Fruit fly (Drosophila melanogaster) whole organism, embryonic: ENCODE results near the gene ddbt.

Source experiments
- B-H1 ChIP-seq: fragments of 200-800 bp; sonication (Bioruptor generic); IDR thresholded peaks from 3 replicates; pipeline ENCODE4 v1.3.6; 2022; ENCODE audit warnings: missing biosample characterization, missing genetic modification characterization
- CG10431 ChIP-seq: fragments of 200-800 bp; sonication (Bioruptor generic); optimal IDR thresholded peaks from 3 replicates; lab custom pipeline; 2018; ENCODE audit warnings: missing biosample characterization, mild to moderate bottlenecking, missing genetic modification characterization
- CG11085 ChIP-seq: fragments of 200-800 bp; sonication (Bioruptor generic); IDR thresholded peaks from 2 replicates; pipeline ENCODE4 v1.3.6; 2022; ENCODE audit warnings: missing biosample characterization, missing genetic modification characterization
- CG11695 ChIP-seq: fragments of 200-800 bp; sonication (Bioruptor generic); IDR thresholded peaks from 3 replicates; pipeline ENCODE4 v1.3.6; 2022; ENCODE audit warnings: missing biosample characterization, missing genetic modification characterization
- CG12155 ChIP-seq: fragments of 200-800 bp; sonication (Bioruptor generic); optimal IDR thresholded peaks from 3 replicates; lab custom pipeline; 2016; ENCODE audit warnings: missing biosample characterization, missing genetic modification characterization
- CG14860 ChIP-seq: fragments of 200-800 bp; sonication (Bioruptor generic); IDR thresholded peaks from 3 replicates; pipeline ENCODE4 v1.3.6; 2022; ENCODE audit warnings: missing biosample characterization, missing genetic modification characterization; ENCODE audit not compliant: partially characterized antibody
- CG17328 ChIP-seq: fragments of 200-800 bp; sonication (Bioruptor generic); IDR thresholded peaks from 2 replicates; pipeline ENCODE4 v1.3.6; 2022; ENCODE audit warnings: missing biosample characterization, missing genetic modification characterization
- CG17612 ChIP-seq: fragments of 200-800 bp; sonication (Bioruptor generic); IDR thresholded peaks from 2 replicates; pipeline ENCODE4 v1.3.6; 2022; ENCODE audit warnings: missing biosample characterization, missing genetic modification characterization
- CG2116 ChIP-seq: fragments of 200-800 bp; sonication (Bioruptor generic); optimal IDR thresholded peaks from 3 replicates; lab custom pipeline; 2018; ENCODE audit warnings: missing biosample characterization, mild to moderate bottlenecking, missing genetic modification characterization
- CG31224 ChIP-seq: fragments of 200-800 bp; sonication (Bioruptor generic); IDR thresholded peaks from 2 replicates; pipeline ENCODE4 v1.3.6; 2022; ENCODE audit warnings: missing biosample characterization, missing genetic modification characterization
- CG3407 ChIP-seq: fragments of 200-800 bp; sonication (Bioruptor generic); optimal IDR thresholded peaks from 2 replicates; lab custom pipeline; 2018; ENCODE audit warnings: missing biosample characterization, mild to moderate bottlenecking, missing genetic modification characterization
- CG6175 ChIP-seq: fragments of 200-800 bp; sonication (Bioruptor generic); IDR thresholded peaks from 3 replicates; pipeline ENCODE4 v1.3.6; 2022; ENCODE audit warnings: missing biosample characterization, missing genetic modification characterization
- CG7372 ChIP-seq: fragments of 200-800 bp; sonication (Bioruptor generic); IDR thresholded peaks from 2 replicates; pipeline ENCODE4 v1.3.6; 2022; ENCODE audit warnings: missing biosample characterization, missing genetic modification characterization
- CG8765 ChIP-seq: fragments of 200-800 bp; sonication (Bioruptor generic); IDR thresholded peaks from 2 replicates; pipeline ENCODE4 v1.3.6; 2022; ENCODE audit warnings: missing biosample characterization, missing genetic modification characterization
- CG9609 ChIP-seq: fragments of 200-800 bp; sonication (Bioruptor generic); optimal IDR thresholded peaks from 3 replicates; lab custom pipeline; 2016; ENCODE audit warnings: missing biosample characterization, missing genetic modification characterization
- D19A ChIP-seq: fragments of 200-800 bp; optimal IDR thresholded peaks from 3 replicates; lab custom pipeline; 2019; ENCODE audit warnings: missing biosample characterization, mild to moderate bottlenecking, missing genetic modification characterization, moderate library complexity
- Dll ChIP-seq: fragments of 200-800 bp; sonication (Bioruptor generic); IDR thresholded peaks from 4 replicates; pipeline ENCODE4 v1.3.6; 2022; ENCODE audit warnings: missing biosample characterization, missing genetic modification characterization; ENCODE audit not compliant: partially characterized antibody
- Dp ChIP-seq: fragments of 200-800 bp; sonication (Bioruptor generic); optimal IDR thresholded peaks from 2 replicates; lab custom pipeline; 2018; ENCODE audit warnings: missing biosample characterization, mild to moderate bottlenecking, missing genetic modification characterization, moderate library complexity
- Elba2 ChIP-seq: fragments of 200-800 bp; sonication (Bioruptor generic); optimal IDR thresholded peaks from 3 replicates; lab custom pipeline; 2016; ENCODE audit warnings: missing biosample characterization, missing genetic modification characterization
- Ets65A ChIP-seq: fragments of 200-800 bp; sonication (Bioruptor generic); peaks from one replicate; lab custom pipeline; 2016; ENCODE audit warnings: missing biosample characterization, missing genetic modification characterization
- H15 ChIP-seq: fragments of 200-800 bp; sonication (Bioruptor generic); IDR thresholded peaks from 3 replicates; pipeline ENCODE4 v1.3.6; 2022; ENCODE audit warnings: missing biosample characterization, missing genetic modification characterization
- H2.0 ChIP-seq: fragments of 200-800 bp; sonication (Bioruptor generic); IDR thresholded peaks from 2 replicates; pipeline ENCODE4 v1.3.6; 2022; ENCODE audit warnings: missing biosample characterization, missing genetic modification characterization
- Hand ChIP-seq: fragments of 200-800 bp; sonication (Bioruptor generic); optimal IDR thresholded peaks from 2 replicates; lab custom pipeline; 2017; ENCODE audit warnings: mild to moderate bottlenecking, missing biosample characterization, missing genetic modification reagents, missing genetic modification characterization
- HmgD ChIP-seq: fragments of 200-800 bp; sonication (Bioruptor generic); optimal IDR thresholded peaks from 3 replicates; lab custom pipeline; 2016; ENCODE audit warnings: missing biosample characterization, missing genetic modification characterization
- Lpt ChIP-seq: fragments of >200 bp; optimal IDR thresholded peaks from 2 replicates; lab custom pipeline; 2018; ENCODE audit warnings: missing biosample characterization, missing genetic modification characterization
- Opbp ChIP-seq: fragments of 200-800 bp; sonication (Bioruptor generic); IDR thresholded peaks from 3 replicates; pipeline ENCODE4 v1.3.6; 2022; ENCODE audit warnings: missing biosample characterization, missing genetic modification characterization; ENCODE audit not compliant: partially characterized antibody
- Ravus ChIP-seq: fragments of 200-800 bp; sonication (Bioruptor generic); IDR thresholded peaks from 2 replicates; pipeline ENCODE4 v1.3.6; 2022; ENCODE audit warnings: missing biosample characterization, missing genetic modification characterization
- Rx ChIP-seq: fragments of 200-800 bp; sonication (Bioruptor generic); IDR thresholded peaks from 2 replicates; pipeline ENCODE4 v1.3.6; 2022; ENCODE audit warnings: missing biosample characterization, missing genetic modification characterization
- Scr ChIP-seq: fragments of 200-800 bp; sonication (Bioruptor generic); IDR thresholded peaks from 2 replicates; pipeline ENCODE4 v1.3.6; 2022; ENCODE audit warnings: missing biosample characterization, missing genetic modification characterization; ENCODE audit not compliant: partially characterized antibody
- Stat92E ChIP-seq, 3 experiments: fragments of >200 bp in 2 of 3; fragments of 200-800 bp in 1 of 3; sonication (Bioruptor generic) in 1 of 3; optimal IDR thresholded peaks; 2 replicates each; lab custom pipeline; 2017 to 2019; ENCODE audit warnings: missing biosample characterization in 3 of 3, missing genetic modification characterization in 3 of 3, mild to moderate bottlenecking in 1 of 3, moderate library complexity in 1 of 3
- Tbp ChIP-seq: fragments of >200 bp; optimal IDR thresholded peaks from 2 replicates; lab custom pipeline; 2018; ENCODE audit warnings: missing biosample characterization, missing genetic modification characterization
- Xrp1 ChIP-seq: fragments of 200-800 bp; sonication (Bioruptor generic); IDR thresholded peaks from 2 replicates; pipeline ENCODE4 v1.3.6; 2022; ENCODE audit warnings: missing biosample characterization, missing genetic modification characterization
- YL-1 ChIP-seq: fragments of 200-800 bp; sonication (Bioruptor generic); optimal IDR thresholded peaks from 3 replicates; lab custom pipeline; 2017; ENCODE audit warnings: missing biosample characterization, mild to moderate bottlenecking, missing genetic modification characterization
- abd-A ChIP-seq: fragments of 200-800 bp; sonication (Bioruptor generic); optimal IDR thresholded peaks from 3 replicates; lab custom pipeline; 2019; ENCODE audit warnings: missing biosample characterization, mild to moderate bottlenecking, missing genetic modification characterization, moderate library complexity
- bbx ChIP-seq: fragments of 200-800 bp; sonication (Bioruptor generic); IDR thresholded peaks from 2 replicates; pipeline ENCODE4 v1.3.6; 2022; ENCODE audit warnings: missing biosample characterization, missing genetic modification characterization; ENCODE audit not compliant: partially characterized antibody
- bowl ChIP-seq: fragments of 200-800 bp; sonication (Bioruptor generic); IDR thresholded peaks from 2 replicates; pipeline ENCODE4 v1.3.6; 2022; ENCODE audit warnings: missing biosample characterization, missing genetic modification characterization
- crol ChIP-seq: fragments of 200-800 bp; sonication (Bioruptor generic); IDR thresholded peaks from 2 replicates; pipeline ENCODE4 v1.3.6; 2022; ENCODE audit warnings: missing biosample characterization, missing genetic modification characterization
- da ChIP-seq: fragments of 200-800 bp; sonication (Bioruptor generic); optimal IDR thresholded peaks from 2 replicates; lab custom pipeline; 2016; ENCODE audit warnings: missing biosample characterization, missing genetic modification characterization
- dpn ChIP-seq, 2 experiments: fragments of 200-800 bp; sonication (Bioruptor generic); optimal IDR thresholded peaks; 3 replicates each; lab custom pipeline; 2016; ENCODE audit warnings: missing biosample characterization in 2 of 2, missing genetic modification characterization in 2 of 2
- ems ChIP-seq: fragments of 200-800 bp; sonication (Bioruptor generic); optimal IDR thresholded peaks from 3 replicates; lab custom pipeline; 2016; ENCODE audit warnings: missing biosample characterization, missing genetic modification characterization
- en ChIP-seq: fragments of 200-800 bp; sonication (Bioruptor generic); optimal IDR thresholded peaks from 2 replicates; lab custom pipeline; 2016; ENCODE audit warnings: missing biosample characterization, missing genetic modification characterization
- gce ChIP-seq: fragments of 200-800 bp; sonication (Bioruptor generic); IDR thresholded peaks from 3 replicates; pipeline ENCODE4 v1.3.6; 2022; ENCODE audit warnings: missing biosample characterization, missing genetic modification characterization
- gem ChIP-seq: fragments of 200-800 bp; sonication (Bioruptor generic); optimal IDR thresholded peaks from 2 replicates; lab custom pipeline; 2019; ENCODE audit warnings: missing biosample characterization, mild to moderate bottlenecking, missing genetic modification characterization, moderate library complexity
- gfzf ChIP-seq: fragments of 200-800 bp; sonication (Bioruptor generic); optimal IDR thresholded peaks from 2 replicates; lab custom pipeline; 2016; ENCODE audit warnings: missing biosample characterization, mild to moderate bottlenecking, missing genetic modification characterization, moderate library complexity
- inv ChIP-seq: fragments of 200-800 bp; sonication (Bioruptor generic); IDR thresholded peaks from 2 replicates; pipeline ENCODE4 v1.3.6; 2022; ENCODE audit warnings: missing biosample characterization, missing genetic modification characterization; ENCODE audit not compliant: partially characterized antibody
- onecut ChIP-seq: fragments of 200-800 bp; sonication (Bioruptor generic); IDR thresholded peaks from 2 replicates; pipeline ENCODE4 v1.3.6; 2022; ENCODE audit warnings: missing biosample characterization, missing genetic modification characterization
- pzg ChIP-seq: fragments of 200-800 bp; sonication (Bioruptor generic); optimal IDR thresholded peaks from 3 replicates; lab custom pipeline; 2018; ENCODE audit warnings: missing biosample characterization, mild to moderate bottlenecking, missing genetic modification characterization, moderate library complexity
- tll ChIP-seq, 2 experiments: fragments of 200-800 bp in 1 of 2; fragments of >200 bp in 1 of 2; sonication (Bioruptor generic) in 1 of 2; optimal IDR thresholded peaks; 2 replicates each; lab custom pipeline; 2017 to 2019; ENCODE audit warnings: missing biosample characterization in 2 of 2, missing genetic modification characterization in 2 of 2, mild to moderate bottlenecking in 1 of 2, moderate library complexity in 1 of 2
- zfh1 ChIP-seq: fragments of 200-800 bp; sonication (Bioruptor generic); IDR thresholded peaks from 3 replicates; pipeline ENCODE4 v1.3.6; 2022; ENCODE audit warnings: missing biosample characterization, missing genetic modification characterization
- zfh2 ChIP-seq: fragments of 200-800 bp; sonication (Bioruptor generic); optimal IDR thresholded peaks from 2 replicates; lab custom pipeline; 2016; ENCODE audit warnings: missing biosample characterization, missing genetic modification characterization

Gene ddbt

DNA sequence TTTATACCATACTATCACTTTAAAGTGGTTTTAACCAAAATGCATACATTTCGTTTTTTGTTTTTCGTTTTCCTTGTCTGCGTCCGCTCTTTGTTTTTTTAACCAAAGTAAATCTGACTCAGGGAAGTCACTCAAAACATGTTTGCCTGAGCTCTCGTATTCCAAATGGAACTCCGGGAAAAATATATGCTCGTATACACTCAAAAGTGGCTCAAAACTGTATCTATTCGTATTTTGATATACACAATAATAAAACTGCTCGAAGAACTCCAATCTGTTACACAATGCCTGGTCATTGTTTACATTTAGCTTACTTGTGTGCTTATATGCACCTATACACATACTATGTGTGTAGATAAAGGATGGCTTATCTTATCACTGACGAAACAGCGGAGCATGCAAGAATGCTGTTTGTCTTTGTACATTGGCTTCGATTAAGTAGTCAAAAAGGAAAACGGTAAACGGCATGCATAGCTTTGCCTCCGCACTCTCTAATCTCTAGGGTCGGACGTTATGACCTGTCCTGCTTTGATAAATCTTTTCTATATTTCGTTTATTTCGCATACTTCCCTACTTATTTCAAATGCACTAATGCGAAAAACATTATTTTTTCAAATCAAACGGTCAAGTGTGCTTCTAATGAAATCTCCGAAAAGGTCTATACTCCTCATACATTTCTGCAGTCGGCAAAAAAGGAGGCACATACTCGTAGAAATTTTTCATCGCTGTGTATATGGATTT lies 46.0 kb upstream of the ddbt start, which contains the start of gene miple2 (continued):
- TF ChIP-seq tll (GFP tag; optimal IDR thresholded peaks at IDR 0.05; lab: Kevin White, UChicago) (peak in 1 of 2 experiments; percentile 72), CG2116 (GFP tag; lab: Kevin White, UChicago) (peak; percentile 4), crol (no peak), pzg (GFP tag; lab: Kevin White, UChicago) (no peak), onecut (GFP tag; lab: Robert Waterston, UW) (0 out of 2 replicates have a peak, but pooled peaks have one; percentile 25), gfzf (GFP tag; lab: Kevin White, UChicago) (no peak), gce (GFP tag; lab: Robert Waterston, UW) (no peak), ems (GFP tag; lab: Kevin White, UChicago) (no peak), Ravus (no peak), H2.0 (GFP tag; lab: Robert Waterston, UW) (no peak), YL-1 (peak; percentile 4), CG31224 (GFP tag; lab: Robert Waterston, UW) (no peak), CG11695 (peak; percentile 26; the same call in 1 of the 3 replicates), Ets65A (GFP tag; lab: Kevin White, UChicago) (no peak), Stat92E (GFP tag; optimal IDR thresholded peaks at IDR 0.05; lab: Kevin White, UChicago) (peak in 1 of 3 experiments; percentile 16), CG17612 (GFP tag; lab: Robert Waterston, UW) (no peak), CG7372 (GFP tag; lab: Robert Waterston, UW) (no peak), Lpt (GFP tag; lab: Kevin White, UChicago) (no peak), Dp (GFP tag; lab: Kevin White, UChicago) (no peak), Elba2 (GFP tag; lab: Kevin White, UChicago) (no peak), Xrp1 (GFP tag; lab: Robert Waterston, UW) (peak; percentile 60), Scr (GFP tag; lab: Robert Waterston, UW) (no peak), Opbp (no peak), H15 (GFP tag; lab: Robert Waterston, UW) (no peak), CG3407 (peak; percentile 32), D19A (tag; lab: Kevin White, UChicago) (peak; percentile 62), CG9609 (no peak), CG14860 (no peak), CG12155 (GFP tag; lab: Kevin White, UChicago) (no peak), CG17328 (GFP tag; lab: Robert Waterston, UW) (0 out of 2 replicates have a peak, but pooled peaks have one; percentile 12), bowl (GFP tag; lab: Robert Waterston, UW) (no peak), zfh2 (GFP tag; lab: Kevin White, UChicago) (no peak), CG8765 (no peak), inv (no peak), gem (tag; lab: Kevin White, UChicago) (no peak), en (no peak), Tbp (GFP tag; lab: Kevin White, UChicago) (no peak), Rx (no peak), dpn (GFP tag; optimal IDR thresholded peaks at IDR 0.05; lab: Kevin White, UChicago) (peak; percentile 13 to 38), bbx (peak; percentile 59), CG10431 (peak; percentile 47), CG6175 (GFP tag; lab: Robert Waterston, UW) (no peak), da (GFP tag; lab: Kevin White, UChicago) (no peak), Hand (GFP tag; lab: Kevin White, UChicago) (peak; percentile 52), CG11085 (GFP tag; lab: Robert Waterston, UW) (no peak), abd-A (tag; lab: Kevin White, UChicago) (peak; percentile 51), Dll (GFP tag; lab: Robert Waterston, UW) (no peak), B-H1 (GFP tag; lab: Robert Waterston, UW) (no peak), HmgD (GFP tag; lab: Kevin White, UChicago) (no peak), zfh1 (GFP tag; lab: Robert Waterston, UW) (0 out of 3 replicates have a peak, but pooled peaks have one; percentile 6)
